Fruit fly (Drosophila melanogaster) whole organism, adult: ENCODE results near the gene CG3104.

Experiments used
- CG11617 ChIP-seq: fragments of 200-800 bp; sonication (Bioruptor generic); optimal IDR thresholded peaks from 2 replicates; lab custom pipeline; 2017; ENCODE audit warnings: mild to moderate bottlenecking, missing biosample characterization, missing genetic modification reagents, missing genetic modification characterization
- CG12768 ChIP-seq: fragments of 200-800 bp; sonication (Bioruptor generic); optimal IDR thresholded peaks from 2 replicates; lab custom pipeline; 2017; ENCODE audit warnings: missing biosample characterization, missing genetic modification characterization, mild to moderate bottlenecking, moderate library complexity, missing genetic modification reagents
- CG14711 ChIP-seq: fragments of 200-800 bp; sonication (Bioruptor generic); optimal IDR thresholded peaks from 2 replicates; lab custom pipeline; 2018; ENCODE audit warnings: missing biosample characterization, mild to moderate bottlenecking, missing genetic modification characterization, moderate library complexity
- CG1620 ChIP-seq: fragments of 200-800 bp; sonication (Bioruptor generic); optimal IDR thresholded peaks from 2 replicates; lab custom pipeline; 2016; ENCODE audit warnings: missing biosample characterization, missing genetic modification characterization
- CG33017 ChIP-seq: fragments of 200-800 bp; sonication (Bioruptor generic); optimal IDR thresholded peaks from 2 replicates; lab custom pipeline; 2018; ENCODE audit warnings: missing biosample characterization, mild to moderate bottlenecking, missing genetic modification characterization, moderate library complexity
- CG5204 ChIP-seq: fragments of 200-800 bp; sonication (Bioruptor generic); optimal IDR thresholded peaks from 2 replicates; lab custom pipeline; 2016; ENCODE audit warnings: missing biosample characterization, missing genetic modification characterization
- CG7045 ChIP-seq: fragments of 200-800 bp; sonication (Bioruptor generic); optimal IDR thresholded peaks from 2 replicates; lab custom pipeline; 2017; ENCODE audit warnings: missing biosample characterization, mild to moderate bottlenecking, missing genetic modification characterization
- CG7101 ChIP-seq: fragments of 200-800 bp; sonication (Bioruptor generic); optimal IDR thresholded peaks from 2 replicates; lab custom pipeline; 2018; ENCODE audit warnings: missing biosample characterization, mild to moderate bottlenecking, missing genetic modification characterization, moderate library complexity
- Clk ChIP-seq: fragments of 200-800 bp; sonication (Bioruptor generic); optimal IDR thresholded peaks from 2 replicates; lab custom pipeline; 2017; ENCODE audit warnings: missing biosample characterization, missing genetic modification characterization
- Crg-1 ChIP-seq: fragments of 200-800 bp; sonication (Bioruptor generic); optimal IDR thresholded peaks from 2 replicates; lab custom pipeline; 2016; ENCODE audit warnings: missing biosample characterization, missing genetic modification characterization
- Hr96 ChIP-seq: fragments of 200-800 bp; sonication (Bioruptor generic); optimal IDR thresholded peaks from 2 replicates; lab custom pipeline; 2016; ENCODE audit warnings: missing biosample characterization, missing genetic modification characterization
- Mnt ChIP-seq: fragments of 200-800 bp; sonication (Bioruptor generic); optimal IDR thresholded peaks from 2 replicates; lab custom pipeline; 2016; ENCODE audit warnings: missing biosample characterization, mild to moderate bottlenecking, missing genetic modification characterization
- bab1 ChIP-seq: fragments of 200-800 bp; sonication (Bioruptor generic); optimal IDR thresholded peaks from 3 replicates; lab custom pipeline; 2019; ENCODE audit warnings: missing biosample characterization, mild to moderate bottlenecking, missing genetic modification characterization, moderate library complexity
- cic ChIP-seq: fragments of 200-800 bp; sonication (Bioruptor generic); optimal IDR thresholded peaks from 2 replicates; lab custom pipeline; 2017; ENCODE audit warnings: missing biosample characterization, mild to moderate bottlenecking, missing genetic modification characterization, moderate library complexity
- cnc ChIP-seq, 2 experiments: fragments of >200 bp; optimal IDR thresholded peaks; 2 replicates each; lab custom pipeline; 2017
- kay ChIP-seq: fragments of 200-800 bp; sonication (Bioruptor generic); peaks from one replicate; lab custom pipeline; 2016; ENCODE audit warnings: missing biosample characterization, missing genetic modification characterization, borderline replicate concordance
- ovo ChIP-seq: fragments of 200-800 bp; sonication (Bioruptor generic); optimal IDR thresholded peaks from 2 replicates; lab custom pipeline; 2016; ENCODE audit warnings: missing biosample characterization, missing genetic modification characterization
- pad ChIP-seq: fragments of 200-800 bp; sonication (Bioruptor generic); optimal IDR thresholded peaks from 3 replicates; lab custom pipeline; 2017; ENCODE audit warnings: missing biosample characterization, missing genetic modification characterization, mild to moderate bottlenecking, moderate library complexity, missing genetic modification reagents
- tj ChIP-seq: fragments of 200-800 bp; sonication (Bioruptor generic); optimal IDR thresholded peaks from 3 replicates; lab custom pipeline; 2017; ENCODE audit warnings: missing biosample characterization, mild to moderate bottlenecking, missing genetic modification characterization, moderate library complexity
- toe ChIP-seq: fragments of 200-800 bp; sonication (Bioruptor generic); optimal IDR thresholded peaks from 2 replicates; lab custom pipeline; 2016; ENCODE audit warnings: missing biosample characterization, missing genetic modification characterization

The CG3104 gene

dm6 chr2L:2884683-2885502 is 29.3 kb upstream of the CG3104 start:
- TF ChIP-seq kay (GFP tag; lab: Kevin White, UChicago): no peak
- peak; percentile 38 for TF ChIP-seq CG14711 (tag; lab: Kevin White, UChicago)
- TF ChIP-seq CG5204 (GFP tag; lab: Kevin White, UChicago): no peak
- no peak for TF ChIP-seq pad
- TF ChIP-seq CG11617 (GFP tag; lab: Kevin White, UChicago): peak; percentile 67
- peak; percentile 71 for TF ChIP-seq bab1 (GFP tag; lab: Kevin White, UChicago)
- peak; percentile 35 for TF ChIP-seq Hr96 (GFP tag; lab: Kevin White, UChicago)
- TF ChIP-seq CG33017: peak; percentile 52
- no peak for TF ChIP-seq Clk (GFP tag; lab: Kevin White, UChicago)
- peak; percentile 72 for TF ChIP-seq cic (GFP tag; lab: Kevin White, UChicago)
- no peak for TF ChIP-seq CG7045 (GFP tag; lab: Kevin White, UChicago)
- TF ChIP-seq Mnt (GFP tag; lab: Kevin White, UChicago): peak; percentile 92
- TF ChIP-seq ovo: no peak
- TF ChIP-seq cnc (optimal IDR thresholded peaks at IDR 0.05; lab: Kevin White, UChicago): peak; percentile 30 to 77
- peak; percentile 53 for TF ChIP-seq CG12768 (GFP tag; lab: Kevin White, UChicago)
- TF ChIP-seq Crg-1: no peak
- TF ChIP-seq CG7101: peak; percentile 30
- peak; percentile 37 for TF ChIP-seq tj (GFP tag; lab: Kevin White, UChicago)
- peak; percentile 27 for TF ChIP-seq toe (GFP tag; lab: Kevin White, UChicago)
- TF ChIP-seq CG1620 (GFP tag; lab: Kevin White, UChicago): peak; percentile 69

DNA sequence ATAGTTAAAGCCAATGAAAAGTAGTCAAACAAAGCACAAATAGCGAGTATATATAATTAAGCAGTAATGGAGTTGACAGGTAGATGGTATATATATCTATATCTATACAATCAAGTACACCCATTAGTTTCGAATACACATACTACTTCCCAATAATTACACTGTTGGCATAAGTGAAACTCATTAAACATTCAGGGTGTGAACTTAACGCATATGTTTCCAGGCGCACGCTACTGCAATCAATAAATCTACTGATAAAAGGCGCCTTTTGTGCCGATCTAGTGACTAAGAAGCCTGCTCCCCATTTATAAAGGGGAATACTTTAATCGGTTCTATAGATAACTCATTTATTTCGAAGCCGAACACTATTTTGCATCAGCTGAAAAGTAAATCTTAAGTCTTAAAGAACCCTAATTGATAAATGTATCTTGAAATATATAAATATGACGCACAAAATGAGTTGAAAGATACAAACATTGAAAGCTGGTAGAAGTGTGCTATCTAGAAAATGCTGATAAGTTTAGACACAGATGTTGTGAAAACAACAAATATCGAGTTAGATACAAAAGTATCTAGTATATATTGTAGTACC is 28.2 kb upstream of the CG3104 start:
- no peak for TF ChIP-seq CG33017
- peak; percentile 92 for TF ChIP-seq kay (GFP tag; lab: Kevin White, UChicago)

- TF ChIP-seq CG12768 (GFP tag; lab: Kevin White, UChicago) (peak; percentile 31), bab1 (GFP tag; lab: Kevin White, UChicago) (no peak), Crg-1 (no peak), CG7101 (peak; percentile 13), CG7045 (GFP tag; lab: Kevin White, UChicago) (peak; percentile 25), cic (GFP tag; lab: Kevin White, UChicago) (no peak), CG5204 (GFP tag; lab: Kevin White, UChicago) (no peak), Hr96 (GFP tag; lab: Kevin White, UChicago) (peak; percentile 40), cnc (optimal IDR thresholded peaks at IDR 0.05; lab: Kevin White, UChicago) (no peak), Clk (GFP tag; lab: Kevin White, UChicago) (no peak), CG11617 (GFP tag; lab: Kevin White, UChicago) (peak; percentile 56), toe (GFP tag; lab: Kevin White, UChicago) (peak; percentile 24), tj (GFP tag; lab: Kevin White, UChicago) (peak; percentile 14), kay (GFP tag; lab: Kevin White, UChicago) (no peak), CG33017 (peak; percentile 7), CG14711 (tag; lab: Kevin White, UChicago) (peak; percentile 26), pad (no peak), Mnt (GFP tag; lab: Kevin White, UChicago) (peak; percentile 29), CG1620 (GFP tag; lab: Kevin White, UChicago) (no peak), ovo (peak; percentile 86)
Observed at dm6 chr2L:2882968-2883702, 27.6 kb upstream of the CG3104 start.

dm6 chr2L:2878859-2879258 is 23.3 kb upstream of the CG3104 start, which contains the start of gene RabGGTb:
RabGGTb (plus strand) TSS chr2L:2879112.
- TF ChIP-seq Hr96 (GFP tag; lab: Kevin White, UChicago): peak; percentile 27
- peak; percentile 25 for TF ChIP-seq Crg-1
- TF ChIP-seq CG5204 (GFP tag; lab: Kevin White, UChicago): no peak
- peak; percentile 11 for TF ChIP-seq tj (GFP tag; lab: Kevin White, UChicago)
- TF ChIP-seq CG11617 (GFP tag; lab: Kevin White, UChicago): peak; percentile 22
- TF ChIP-seq CG14711 (tag; lab: Kevin White, UChicago): no peak
- TF ChIP-seq toe (GFP tag; lab: Kevin White, UChicago): peak; percentile 28
- TF ChIP-seq Mnt (GFP tag; lab: Kevin White, UChicago): peak; percentile 55
- TF ChIP-seq CG7101: peak; percentile 51
- TF ChIP-seq Clk (GFP tag; lab: Kevin White, UChicago): peak; percentile 46
- TF ChIP-seq cic (GFP tag; lab: Kevin White, UChicago): peak; percentile 53
- TF ChIP-seq pad: peak; percentile 4
- TF ChIP-seq bab1 (GFP tag; lab: Kevin White, UChicago): peak; percentile 75
- no peak for TF ChIP-seq kay (GFP tag; lab: Kevin White, UChicago)
- TF ChIP-seq cnc (optimal IDR thresholded peaks at IDR 0.05; lab: Kevin White, UChicago): no peak
- TF ChIP-seq CG1620 (GFP tag; lab: Kevin White, UChicago): peak; percentile 48
- TF ChIP-seq ovo: no peak
- TF ChIP-seq CG7045 (GFP tag; lab: Kevin White, UChicago): peak; percentile 44
- TF ChIP-seq CG12768 (GFP tag; lab: Kevin White, UChicago): peak; percentile 59
- TF ChIP-seq CG33017: peak; percentile 46

DNA sequence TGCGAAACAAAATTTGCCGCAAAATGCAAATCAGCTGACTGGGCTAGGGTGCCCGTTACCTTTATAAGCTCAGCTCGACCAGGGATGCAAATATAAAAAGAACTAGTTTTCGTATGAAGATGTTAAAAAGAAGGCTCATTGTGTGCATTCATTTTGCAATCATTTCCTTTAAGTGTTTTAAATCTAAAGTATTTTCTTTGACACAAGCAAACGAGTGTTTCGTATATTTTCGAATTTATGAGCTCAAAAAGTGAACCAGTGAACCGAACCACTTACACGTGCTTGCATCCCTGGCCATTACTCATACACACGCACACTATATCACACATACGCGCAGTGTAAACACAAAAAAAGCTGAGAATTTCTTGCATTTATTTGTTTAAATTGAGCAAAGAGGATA is 22.6 kb upstream of the CG3104 start, which contains the start of the genes Prx6a and Sbat:
Gene Prx6a (minus strand): TSS at position 45 of the 400 bp plus-strand sequence.
Gene Sbat (plus strand): TSS at position 157 of the 400 bp plus-strand sequence.
- peak; percentile 62 for TF ChIP-seq pad
- peak; percentile 81 for TF ChIP-seq CG7101
- peak; percentile 65 for TF ChIP-seq Crg-1
- peak; percentile 70 for TF ChIP-seq CG14711 (tag; lab: Kevin White, UChicago)
- peak; percentile 90 for TF ChIP-seq toe (GFP tag; lab: Kevin White, UChicago)
- TF ChIP-seq CG11617 (GFP tag; lab: Kevin White, UChicago): peak; percentile 68
- peak; percentile 89 for TF ChIP-seq Hr96 (GFP tag; lab: Kevin White, UChicago)
- TF ChIP-seq kay (GFP tag; lab: Kevin White, UChicago): peak; percentile 37
- no peak for TF ChIP-seq CG5204 (GFP tag; lab: Kevin White, UChicago)
- peak; percentile 48 for TF ChIP-seq tj (GFP tag; lab: Kevin White, UChicago)
- peak; percentile 89 for TF ChIP-seq bab1 (GFP tag; lab: Kevin White, UChicago)
- peak; percentile 76 for TF ChIP-seq CG1620 (GFP tag; lab: Kevin White, UChicago)
- TF ChIP-seq cic (GFP tag; lab: Kevin White, UChicago): peak; percentile 5
- peak; percentile 65 for TF ChIP-seq Clk (GFP tag; lab: Kevin White, UChicago)
- TF ChIP-seq cnc (optimal IDR thresholded peaks at IDR 0.05; lab: Kevin White, UChicago): no peak
- peak; percentile 77 for TF ChIP-seq Mnt (GFP tag; lab: Kevin White, UChicago)
- peak; percentile 69 for TF ChIP-seq CG7045 (GFP tag; lab: Kevin White, UChicago)
- TF ChIP-seq CG12768 (GFP tag; lab: Kevin White, UChicago): peak; percentile 77
- peak; percentile 80 for TF ChIP-seq CG33017
- peak; percentile 50 for TF ChIP-seq ovo
